Worm (Caenorhabditis elegans): ENCODE results near the gene Y46E12A.2.
A peak's percentile ranks its signal among the peaks of the same experiment; 100 is the strongest.

Y46E12A.2 gene

DNA sequence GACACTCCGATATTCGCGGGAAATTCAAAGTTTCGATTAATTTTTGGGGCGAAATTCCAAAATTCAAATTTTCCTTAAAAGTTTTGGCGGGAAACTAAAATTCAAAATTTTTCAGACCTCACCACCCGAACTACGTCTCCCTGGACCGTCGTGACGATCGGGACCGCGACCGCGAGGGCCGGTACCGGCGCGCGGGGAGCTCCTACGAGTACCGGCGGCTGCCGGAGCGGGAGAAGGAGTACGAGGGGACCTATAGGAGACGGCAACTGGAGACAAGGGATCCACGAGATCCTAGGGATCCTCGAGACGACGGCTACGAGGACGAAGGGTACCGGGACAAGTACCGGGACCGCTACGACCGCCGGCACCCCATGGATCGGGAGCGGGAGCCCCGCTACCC is 45.7 kb downstream of the Y46E12A.2 start:
- no peak for TF ChIP-seq fos-1 (tag; optimal IDR thresholded peaks at IDR 0.05)
- TF ChIP-seq unc-62 (GFP tag; optimal IDR thresholded peaks at IDR 0.05): no peak
- TF ChIP-seq egl-5 (tag; optimal IDR thresholded peaks at IDR 0.05): no peak
- no peak for TF ChIP-seq nhr-67 (tag; optimal IDR thresholded peaks at IDR 0.05)
- TF ChIP-seq jun-1 (tag; optimal IDR thresholded peaks at IDR 0.05): no peak
- no peak for TF ChIP-seq R02D3.7 (tag; optimal IDR thresholded peaks at IDR 0.05)
- no peak for TF ChIP-seq nhr-77 (tag; optimal IDR thresholded peaks at IDR 0.05)
- no peak for TF ChIP-seq nhr-25 (tag; optimal IDR thresholded peaks at IDR 0.05)
- TF ChIP-seq nhr-11 (tag; optimal IDR thresholded peaks at IDR 0.05): no peak
- TF ChIP-seq ceh-9 (tag; optimal IDR thresholded peaks at IDR 0.05): no peak
- no peak for TF ChIP-seq ceh-28 (tag; optimal IDR thresholded peaks at IDR 0.05)
- no peak for TF ChIP-seq nhr-12 (tag; optimal IDR thresholded peaks at IDR 0.05)
- no peak for TF ChIP-seq skn-1 (tag; optimal IDR thresholded peaks at IDR 0.05)
- no peak for TF ChIP-seq pqm-1 (tag; optimal IDR thresholded peaks at IDR 0.05)
- TF ChIP-seq zag-1 (tag; optimal IDR thresholded peaks at IDR 0.05): no peak
- no peak for TF ChIP-seq aly-2 (tag; optimal IDR thresholded peaks at IDR 0.05)
- TF ChIP-seq elt-2 (tag; optimal IDR thresholded peaks at IDR 0.05): no peak
- TF ChIP-seq snpc-4 (tag; optimal IDR thresholded peaks at IDR 0.05): no peak
- TF ChIP-seq mdl-1 (tag; optimal IDR thresholded peaks at IDR 0.05): no peak
- TF ChIP-seq nhr-237 (tag; optimal IDR thresholded peaks at IDR 0.05): no peak

- TF ChIP-seq skn-1 (tag; optimal IDR thresholded peaks at IDR 0.05) (no peak), ceh-28 (tag; optimal IDR thresholded peaks at IDR 0.05) (peak; percentile 99), nhr-11 (tag; optimal IDR thresholded peaks at IDR 0.05) (no peak)
Observed at ce11 chrIII:1805415-1806008, 46.8 kb downstream of the Y46E12A.2 start.

DNA sequence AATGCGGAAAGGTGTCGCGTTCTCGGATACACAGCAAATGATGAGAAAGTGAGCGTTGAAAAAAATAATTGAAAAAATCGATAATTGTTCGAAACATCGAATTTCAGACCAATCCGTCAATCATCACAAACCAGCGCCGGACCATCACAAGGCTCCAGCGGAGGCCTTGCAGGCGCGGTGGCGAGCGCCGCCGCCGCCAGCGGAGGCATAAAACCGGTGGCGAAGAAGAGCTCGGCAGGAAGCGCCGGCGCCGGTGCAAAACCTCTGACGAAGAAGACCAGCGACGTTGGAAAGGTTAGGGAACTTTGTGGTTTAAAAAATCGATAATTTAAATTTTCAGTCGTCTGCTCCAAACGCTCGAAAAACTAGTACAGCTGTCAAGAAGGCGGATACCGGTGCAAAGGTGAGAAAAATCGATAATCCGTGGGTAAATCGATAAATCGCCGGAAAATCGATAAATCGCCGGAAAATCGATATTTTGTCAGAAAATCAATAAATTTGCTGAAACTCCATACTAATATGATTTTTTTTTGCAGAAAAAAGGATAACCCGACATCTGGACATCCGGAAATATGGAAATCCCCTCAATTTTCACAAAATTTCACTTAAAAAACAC is 47.6 kb downstream of the Y46E12A.2 start:
- TF ChIP-seq ceh-28 (tag; optimal IDR thresholded peaks at IDR 0.05) (peak; percentile 92), pqm-1 (tag; optimal IDR thresholded peaks at IDR 0.05) (no peak), nhr-25 (tag; optimal IDR thresholded peaks at IDR 0.05) (no peak), ceh-16 (tag; optimal IDR thresholded peaks at IDR 0.05) (no peak), nhr-28 (tag; optimal IDR thresholded peaks at IDR 0.05) (no peak), ztf-4 (tag; optimal IDR thresholded peaks at IDR 0.05) (no peak), egl-27 (tag; optimal IDR thresholded peaks at IDR 0.05) (no peak)

ce11 chrIII:1807297-1807935 is 48.7 kb downstream of the Y46E12A.2 start:
- TF ChIP-seq ceh-28 (tag; optimal IDR thresholded peaks at IDR 0.05): peak; percentile 100
